Fruit fly (Drosophila melanogaster) whole organism: ENCODE results near the gene Rab9E.

Experiments used
- CG8478 ChIP-seq: fragments of >200 bp; optimal IDR thresholded peaks from 2 replicates; lab custom pipeline; 2018; ENCODE audit warnings: inconsistent platforms
- Dll ChIP-seq: fragments of >200 bp; optimal IDR thresholded peaks from 2 replicates; lab custom pipeline; 2017
- EcR ChIP-seq, 2 experiments: fragments of >200 bp; optimal IDR thresholded peaks; 2 replicates each; lab custom pipeline; 2017; ENCODE audit warnings: missing biosample characterization in 2 of 2, missing genetic modification characterization in 2 of 2, missing genetic modification reagents in 2 of 2
- pan ChIP-seq: fragments of >200 bp; optimal IDR thresholded peaks from 2 replicates; lab custom pipeline; 2017
- psq ChIP-seq: fragments of >200 bp; optimal IDR thresholded peaks from 2 replicates; lab custom pipeline; 2017
- usp ChIP-seq: fragments of >200 bp; optimal IDR thresholded peaks from 2 replicates; lab custom pipeline; 2017; ENCODE audit warnings: missing biosample characterization, missing genetic modification characterization, mixed read lengths

Gene Rab9E

dm6 chrX:10618491-10618890, 43.2 kb downstream of the Rab9E start:
- TF ChIP-seq pan (lab: Kevin White, UChicago) = no peak
- no peak for TF ChIP-seq usp
- no peak for TF ChIP-seq Dll

- TF ChIP-seq psq (lab: Kevin White, UChicago) (no peak), CG8478 (lab: Kevin White, UChicago) (no peak), usp (no peak), pan (lab: Kevin White, UChicago) (no peak), Dll (no peak), EcR (GFP tag; optimal IDR thresholded peaks at IDR 0.05; lab: Kevin White, UChicago) (no peak)
Observed at dm6 chrX:10615215-10615614, 46.4 kb downstream of the Rab9E start.

- TF ChIP-seq CG8478 (lab: Kevin White, UChicago) = no peak
Observed at dm6 chrX:10613568-10613967, 48.1 kb downstream of the Rab9E start.
